Worm (Caenorhabditis elegans) whole organism, L1 larva: ENCODE measurements around the gene F35H8.2.

ENCODE experiments used
- C34B4.2 ChIP-seq: sonication (generic microtip); optimal IDR thresholded peaks from 2 replicates; lab custom pipeline; 2017; ENCODE audit warnings: mild to moderate bottlenecking, missing genetic modification characterization, missing compliant biosample characterization
- F16B12.6 ChIP-seq: fragments of 150-350 bp; optimal IDR thresholded peaks from 2 replicates; lab custom pipeline; 2014; ENCODE audit warnings: missing biosample characterization, missing genetic modification characterization
- Y116A8C.19 ChIP-seq: sonication (generic microtip); optimal IDR thresholded peaks from 2 replicates; lab custom pipeline; 2016; ENCODE audit warnings: missing compliant biosample characterization, missing genetic modification characterization, borderline replicate concordance
- aha-1 ChIP-seq: fragments of 150-350 bp; optimal IDR thresholded peaks from 2 replicates; lab custom pipeline; 2014; ENCODE audit warnings: missing biosample characterization, missing genetic modification characterization
- ama-1 ChIP-seq: fragments of 150-350 bp; optimal IDR thresholded peaks from 2 replicates; lab custom pipeline; 2014
- ceh-63 ChIP-seq: fragments of 200-800 bp; sonication (Bioruptor generic); optimal IDR thresholded peaks from 2 replicates; lab custom pipeline; 2018; ENCODE audit warnings: mild to moderate bottlenecking, missing genetic modification characterization, missing compliant biosample characterization
- ceh-8 ChIP-seq: fragments of 200-800 bp; sonication (Bioruptor generic); optimal IDR thresholded peaks from 2 replicates; lab custom pipeline; 2018; ENCODE audit warnings: mild to moderate bottlenecking, missing genetic modification characterization, moderate library complexity, missing compliant biosample characterization
- ceh-82 ChIP-seq, 3 experiments: fragments of 150-350 bp in 1 of 3; sonication (generic microtip) in 2 of 3; optimal IDR thresholded peaks; 2 replicates each; lab custom pipeline; 2014 to 2017; ENCODE audit warnings: missing biosample characterization in 3 of 3, missing genetic modification characterization in 3 of 3
- ceh-88 ChIP-seq: fragments of 200-800 bp; sonication (Bioruptor generic); IDR thresholded peaks from 2 replicates; pipeline ENCODE4 v1.3.6; 2022; ENCODE audit warnings: missing genetic modification characterization, missing compliant biosample characterization
- ceh-90 ChIP-seq: sonication (generic microtip); optimal IDR thresholded peaks from 2 replicates; lab custom pipeline; 2016; ENCODE audit warnings: missing genetic modification characterization, missing compliant biosample characterization
- ces-1 ChIP-seq: fragments of 150-350 bp; optimal IDR thresholded peaks from 2 replicates; lab custom pipeline; 2014; ENCODE audit warnings: missing biosample characterization, missing genetic modification reagents, missing genetic modification characterization
- dpl-1 ChIP-seq, 3 experiments: fragments of 150-350 bp in 2 of 3; sonication (generic microtip) in 1 of 3; optimal IDR thresholded peaks; 2 replicates each; lab custom pipeline; 2014 to 2017; ENCODE audit warnings: missing biosample characterization in 3 of 3, missing genetic modification characterization in 3 of 3, missing genetic modification reagents in 3 of 3
- efl-1 ChIP-seq, 4 experiments: fragments of 150-350 bp; optimal IDR thresholded peaks in 3 of 4; peaks in 1 of 4; 1 replicate in 1 of 4; 2 replicates in 3 of 4; lab custom pipeline; 2014; ENCODE audit warnings: missing biosample characterization in 2 of 4, missing genetic modification characterization in 2 of 4, missing genetic modification reagents in 2 of 4
- efl-3 ChIP-seq: fragments of 200-800 bp; sonication (Bioruptor generic); optimal IDR thresholded peaks from 2 replicates; lab custom pipeline; 2018; ENCODE audit warnings: mild to moderate bottlenecking, missing genetic modification characterization, missing compliant biosample characterization
- egl-13 ChIP-seq: sonication (generic microtip); optimal IDR thresholded peaks from 2 replicates; lab custom pipeline; 2016; ENCODE audit warnings: missing genotype, missing genetic modification reagents, missing genetic modification characterization, missing compliant biosample characterization
- elt-2 ChIP-seq: sonication (generic microtip); optimal IDR thresholded peaks from 2 replicates; lab custom pipeline; 2016; ENCODE audit warnings: missing genetic modification characterization, mild to moderate bottlenecking, inconsistent platforms, missing compliant biosample characterization, missing genetic modification reagents
- elt-3 ChIP-seq, 6 experiments: fragments of 150-350 bp in 1 of 6; sonication (generic microtip); optimal IDR thresholded peaks; 2 replicates each; lab custom pipeline; 2017 to 2018; ENCODE audit warnings: missing biosample characterization in 6 of 6, missing genetic modification characterization in 6 of 6, inconsistent platforms in 1 of 6
- fkh-4 ChIP-seq: sonication (generic microtip); optimal IDR thresholded peaks from 2 replicates; lab custom pipeline; 2016; ENCODE audit warnings: missing compliant biosample characterization, missing genetic modification characterization, borderline replicate concordance
- fkh-8 ChIP-seq: sonication (generic microtip); optimal IDR thresholded peaks from 2 replicates; lab custom pipeline; 2016; ENCODE audit warnings: mild to moderate bottlenecking, missing genetic modification characterization, missing compliant biosample characterization
- grh-1 ChIP-seq: fragments of 200-800 bp; sonication (Bioruptor generic); IDR thresholded peaks from 2 replicates; pipeline ENCODE4 v1.3.6; 2022; ENCODE audit warnings: missing genetic modification reagents, missing genetic modification characterization, missing compliant biosample characterization
- hpl-2 ChIP-seq: fragments of 150-350 bp; optimal IDR thresholded peaks from 2 replicates; lab custom pipeline; 2014; ENCODE audit warnings: missing biosample characterization, missing genetic modification reagents, missing genetic modification characterization
- irx-1 ChIP-seq: sonication (generic microtip); optimal IDR thresholded peaks from 2 replicates; lab custom pipeline; 2016; ENCODE audit warnings: missing genetic modification characterization, missing compliant biosample characterization
- jun-1 ChIP-seq: fragments of 150-350 bp; optimal IDR thresholded peaks from 2 replicates; lab custom pipeline; 2014; ENCODE audit warnings: missing biosample characterization, missing genetic modification reagents, missing genetic modification characterization
- lin-13 ChIP-seq: fragments of 150-350 bp; optimal IDR thresholded peaks from 2 replicates; lab custom pipeline; 2014; ENCODE audit warnings: missing biosample characterization, missing genetic modification reagents, missing genetic modification characterization
- lin-14 ChIP-seq: fragments of 200-800 bp; sonication (Bioruptor generic); optimal IDR thresholded peaks from 2 replicates; lab custom pipeline; 2018; ENCODE audit warnings: mild to moderate bottlenecking, missing genetic modification characterization, moderate library complexity, missing compliant biosample characterization
- lin-15B ChIP-seq: fragments of 150-350 bp; sonication (generic microtip); optimal IDR thresholded peaks from 3 replicates; lab custom pipeline; 2014; ENCODE audit warnings: missing biosample characterization, missing genetic modification characterization
- lin-35 ChIP-seq, 2 experiments: fragments of 150-350 bp; optimal IDR thresholded peaks; 2 replicates each; lab custom pipeline; 2014; ENCODE audit warnings: missing biosample characterization in 2 of 2, missing genetic modification characterization in 2 of 2, missing genetic modification reagents in 2 of 2
- lin-39 ChIP-seq: fragments of 150-350 bp; optimal IDR thresholded peaks from 2 replicates; lab custom pipeline; 2014; ENCODE audit warnings: missing biosample characterization, missing genetic modification reagents, missing genetic modification characterization
- lir-3 ChIP-seq: sonication (generic microtip); optimal IDR thresholded peaks from 2 replicates; lab custom pipeline; 2016; ENCODE audit warnings: mild to moderate bottlenecking, missing genetic modification characterization, moderate library complexity, missing compliant biosample characterization; ENCODE audit not compliant: poor library complexity
- mab-9 ChIP-seq: fragments of 200-800 bp; sonication (Bioruptor generic); IDR thresholded peaks from 2 replicates; pipeline ENCODE4 v1.3.6; 2022; ENCODE audit warnings: missing genetic modification reagents, missing genetic modification characterization, missing compliant biosample characterization
- mef-2 ChIP-seq: fragments of 150-350 bp; optimal IDR thresholded peaks from 2 replicates; lab custom pipeline; 2014; ENCODE audit warnings: missing biosample characterization, missing genetic modification characterization
- nhr-11 ChIP-seq: fragments of 150-350 bp; optimal IDR thresholded peaks from 2 replicates; lab custom pipeline; 2014; ENCODE audit warnings: missing biosample characterization, missing genetic modification characterization
- nhr-20 ChIP-seq: sonication (generic microtip); optimal IDR thresholded peaks from 2 replicates; lab custom pipeline; 2016; ENCODE audit warnings: mild to moderate bottlenecking, missing genetic modification characterization, missing compliant biosample characterization
- nhr-77 ChIP-seq: fragments of 150-350 bp; optimal IDR thresholded peaks from 2 replicates; lab custom pipeline; 2014; ENCODE audit warnings: missing biosample characterization, missing genetic modification characterization
- nhr-84 ChIP-seq: sonication (generic microtip); optimal IDR thresholded peaks from 2 replicates; lab custom pipeline; 2017; ENCODE audit warnings: missing biosample characterization, missing genetic modification characterization
- nhr-85 ChIP-seq: sonication (generic microtip); peaks from one replicate; lab custom pipeline; 2016; ENCODE audit warnings: missing genetic modification characterization, inconsistent platforms, missing compliant biosample characterization
- nhr-90 ChIP-seq: sonication (generic microtip); optimal IDR thresholded peaks from 2 replicates; lab custom pipeline; 2016; ENCODE audit warnings: mild to moderate bottlenecking, missing genetic modification characterization, missing compliant biosample characterization; ENCODE audit not compliant: poor library complexity
- pqm-1 ChIP-seq: sonication (generic microtip); optimal IDR thresholded peaks from 3 replicates; lab custom pipeline; 2017; ENCODE audit warnings: missing biosample characterization, missing genetic modification characterization
- skn-1 ChIP-seq: fragments of 150-350 bp; optimal IDR thresholded peaks from 2 replicates; lab custom pipeline; 2014; ENCODE audit warnings: missing biosample characterization, missing genetic modification characterization
- snpc-4 ChIP-seq: fragments of 150-350 bp; optimal IDR thresholded peaks from 2 replicates; lab custom pipeline; 2014; ENCODE audit warnings: missing biosample characterization, missing genetic modification characterization
- snu-23 ChIP-seq: sonication (generic microtip); optimal IDR thresholded peaks from 2 replicates; lab custom pipeline; 2016; ENCODE audit warnings: missing genetic modification characterization, missing compliant biosample characterization
- sox-4 ChIP-seq: sonication (generic microtip); optimal IDR thresholded peaks from 2 replicates; lab custom pipeline; 2016; ENCODE audit warnings: missing genetic modification characterization, missing compliant biosample characterization
- swsn-7 ChIP-seq: sonication (generic microtip); optimal IDR thresholded peaks from 2 replicates; lab custom pipeline; 2016; ENCODE audit warnings: missing genetic modification characterization, missing compliant biosample characterization
- tbx-2 ChIP-seq: sonication (generic microtip); optimal IDR thresholded peaks from 2 replicates; lab custom pipeline; 2016; ENCODE audit warnings: missing genetic modification characterization, missing compliant biosample characterization
- tlp-1 ChIP-seq: fragments of 150-350 bp; optimal IDR thresholded peaks from 2 replicates; lab custom pipeline; 2014; ENCODE audit warnings: missing biosample characterization, missing genetic modification characterization
- unc-130 ChIP-seq: fragments of 150-350 bp; optimal IDR thresholded peaks from 2 replicates; lab custom pipeline; 2017; ENCODE audit warnings: missing biosample characterization, missing genetic modification characterization, inconsistent platforms
- unc-30 ChIP-seq: sonication (generic microtip); optimal IDR thresholded peaks from 2 replicates; lab custom pipeline; 2017; ENCODE audit warnings: missing biosample characterization, missing genetic modification characterization
- unc-62 ChIP-seq: fragments of 150-350 bp; optimal IDR thresholded peaks from 2 replicates; lab custom pipeline; 2014; ENCODE audit warnings: missing biosample characterization, missing genetic modification reagents, missing genetic modification characterization
- unc-86 ChIP-seq: sonication (generic microtip); optimal IDR thresholded peaks from 2 replicates; lab custom pipeline; 2016; ENCODE audit warnings: missing genetic modification characterization, missing compliant biosample characterization
- vab-15 ChIP-seq: sonication (generic microtip); optimal IDR thresholded peaks from 2 replicates; lab custom pipeline; 2017; ENCODE audit warnings: missing genotype, mild to moderate bottlenecking, missing genetic modification characterization, missing compliant biosample characterization
- xbp-1 ChIP-seq: sonication (generic microtip); optimal IDR thresholded peaks from 2 replicates; lab custom pipeline; 2016; ENCODE audit warnings: missing genetic modification characterization, missing compliant biosample characterization
- ztf-11 ChIP-seq, 2 experiments: sonication (generic microtip); optimal IDR thresholded peaks; 2 replicates each; lab custom pipeline; 2016 to 2017; ENCODE audit warnings: missing genetic modification characterization in 2 of 2, missing biosample characterization in 1 of 2, missing compliant biosample characterization in 1 of 2
- ztf-4 ChIP-seq: fragments of 150-350 bp; optimal IDR thresholded peaks from 2 replicates; lab custom pipeline; 2014; ENCODE audit warnings: missing biosample characterization, missing genetic modification characterization

F35H8.2 gene

ce11 chrII:9591071-9591470 lies 35.8 kb downstream of the F35H8.2 start, which contains the start of the genes E02H1.1 and tag-124:
Gene E02H1.1 (minus strand): TSS chrII:9591164.
Gene tag-124 (plus strand): TSS chrII:9591292.
- peak; percentile 42 for TF ChIP-seq jun-1 (tag; lab: Kevin White, UChicago)
- TF ChIP-seq ztf-11 (tag; optimal IDR thresholded peaks at IDR 0.05; lab: Kevin White, UChicago) = peak in 1 of 2 experiments; percentile 97
- peak; percentile 73 to 76 for TF ChIP-seq lin-35 (GFP tag; optimal IDR thresholded peaks at IDR 0.05; lab: Kevin White, UChicago)
- TF ChIP-seq ceh-8 = peak; percentile 47
- TF ChIP-seq efl-3 (GFP tag; lab: Kevin White, UChicago) = peak; percentile 70
- peak in 2 of 6 experiments; percentile 47 to 62 for TF ChIP-seq elt-3 (tag; optimal IDR thresholded peaks at IDR 0.05; lab: Kevin White, UChicago)
- TF ChIP-seq unc-86 = peak; percentile 81
- peak; percentile 96 for TF ChIP-seq fkh-4 (tag; lab: Kevin White, UChicago)
- TF ChIP-seq nhr-85 (tag; lab: Kevin White, UChicago) = peak; percentile 97
- peak; percentile 98 for TF ChIP-seq lir-3 (tag; lab: Kevin White, UChicago)
- TF ChIP-seq Y116A8C.19 (tag; lab: Kevin White, UChicago) = peak; percentile 93
- no peak for TF ChIP-seq nhr-84 (tag; lab: Kevin White, UChicago)
- peak; percentile 97 for TF ChIP-seq egl-13
- no peak for TF ChIP-seq mef-2 (tag; lab: Kevin White, UChicago)
- TF ChIP-seq unc-30 = peak; percentile 7
- TF ChIP-seq snu-23 (GFP tag; lab: Kevin White, UChicago) = peak; percentile 91
- TF ChIP-seq ceh-82 (tag; optimal IDR thresholded peaks at IDR 0.05; lab: Kevin White, UChicago) = peak; percentile 52 to 66 (median 65)
- TF ChIP-seq ama-1 (lab: Kevin White, UChicago) = no peak
- TF ChIP-seq xbp-1 (tag; lab: Kevin White, UChicago) = peak; percentile 92
- peak; percentile 37 for TF ChIP-seq C34B4.2 (tag; lab: Kevin White, UChicago)
- TF ChIP-seq grh-1 (GFP tag; lab: Robert Waterston, UW) = peak; percentile 76
- peak; percentile 62 for TF ChIP-seq skn-1 (tag; lab: Kevin White, UChicago)
- peak; percentile 16 for TF ChIP-seq lin-13
- TF ChIP-seq sox-4 = peak; percentile 95
- peak; percentile 32 for TF ChIP-seq lin-15B
- TF ChIP-seq efl-1 (optimal IDR thresholded peaks at IDR 0.05; lab: Kevin White, UChicago) = peak; percentile 75 to 81
- peak; percentile 75 to 97 for TF ChIP-seq efl-1 (GFP tag; optimal IDR thresholded peaks at IDR 0.05 in 1 of 2; lab: Kevin White, UChicago)
- TF ChIP-seq fkh-8 (tag; lab: Kevin White, UChicago) = peak; percentile 84
- TF ChIP-seq swsn-7 (tag; lab: Kevin White, UChicago) = peak; percentile 91
- no peak for TF ChIP-seq hpl-2 (GFP tag; lab: Kevin White, UChicago)
- peak; percentile 94 for TF ChIP-seq nhr-20 (tag; lab: Kevin White, UChicago)
- peak; percentile 88 for TF ChIP-seq elt-2
- TF ChIP-seq vab-15 (tag; lab: Kevin White, UChicago) = peak; percentile 65
- no peak for TF ChIP-seq aha-1 (tag; lab: Kevin White, UChicago)
- TF ChIP-seq ceh-88 (GFP tag; lab: Robert Waterston, UW) = peak; percentile 84
- no peak for TF ChIP-seq nhr-77 (tag; lab: Kevin White, UChicago)
- no peak for TF ChIP-seq tlp-1 (tag; lab: Kevin White, UChicago)
- peak; percentile 62 for TF ChIP-seq lin-39 (tag; lab: Kevin White, UChicago)
- peak; percentile 94 for TF ChIP-seq nhr-90 (tag; lab: Kevin White, UChicago)
- TF ChIP-seq ztf-4 (tag; lab: Kevin White, UChicago) = peak; percentile 79
- peak; percentile 93 for TF ChIP-seq tbx-2 (tag; lab: Kevin White, UChicago)
- no peak for TF ChIP-seq pqm-1 (tag; lab: Kevin White, UChicago)
- peak; percentile 33 for TF ChIP-seq F16B12.6
- no peak for TF ChIP-seq unc-62
- no peak for TF ChIP-seq ces-1 (GFP tag; lab: Kevin White, UChicago)
- TF ChIP-seq ceh-90 (tag; lab: Kevin White, UChicago) = peak; percentile 96
- TF ChIP-seq mab-9 (GFP tag; lab: Robert Waterston, UW) = peak; percentile 79
- TF ChIP-seq snpc-4 (tag; lab: Kevin White, UChicago) = peak; percentile 38
- TF ChIP-seq lin-14 (GFP tag; lab: Kevin White, UChicago) = peak; percentile 86
- peak; percentile 65 to 77 (median 73) for TF ChIP-seq dpl-1 (GFP tag; optimal IDR thresholded peaks at IDR 0.05; lab: Kevin White, UChicago)
- peak; percentile 97 for TF ChIP-seq irx-1
- peak; percentile 56 for TF ChIP-seq unc-130 (tag; lab: Kevin White, UChicago)
- peak; percentile 65 for TF ChIP-seq ceh-63 (GFP tag; lab: Kevin White, UChicago)
- TF ChIP-seq nhr-11 = peak; percentile 66
